Worm (Caenorhabditis elegans) whole organism, late embryonic: ENCODE measurements around the gene M163.22.

ENCODE experiments used
- ama-1 ChIP-seq: fragments of 150-350 bp; optimal IDR thresholded peaks from 2 replicates; lab custom pipeline; 2014
- tbx-2 ChIP-seq: sonication (generic microtip); optimal IDR thresholded peaks from 2 replicates; lab custom pipeline; 2016; ENCODE audit warnings: missing genetic modification characterization, missing compliant biosample characterization
- zip-5 ChIP-seq: sonication (generic microtip); optimal IDR thresholded peaks from 2 replicates; lab custom pipeline; 2016; ENCODE audit warnings: missing genetic modification characterization, missing compliant biosample characterization

- TF ChIP-seq zip-5 (tag; lab: Kevin White, UChicago) (no peak), ama-1 (lab: Kevin White, UChicago) (no peak), tbx-2 (tag; lab: Kevin White, UChicago) (no peak)
Observed at ce11 chrX:14515028-14515427, 49.3 kb downstream of the M163.22 start, which contains the start of gene gcsh-1.
